Worm (Caenorhabditis elegans) whole organism, L4 larva: ENCODE results near the gene ZK287.1.

ENCODE experiments used
- F37D6.2 ChIP-seq: sonication (generic microtip); optimal IDR thresholded peaks from 2 replicates; lab custom pipeline; 2016; ENCODE audit warnings: mild to moderate bottlenecking, missing genetic modification characterization, missing compliant biosample characterization
- F49E8.2 ChIP-seq: sonication (generic microtip); optimal IDR thresholded peaks from 2 replicates; lab custom pipeline; 2016; ENCODE audit warnings: missing compliant biosample characterization, mild to moderate bottlenecking, missing genetic modification characterization, borderline replicate concordance
- T20F7.1 ChIP-seq: fragments of 200-800 bp; sonication (Bioruptor generic); optimal IDR thresholded peaks from 2 replicates; lab custom pipeline; 2018; ENCODE audit warnings: mild to moderate bottlenecking, missing genetic modification characterization, missing compliant biosample characterization
- Y48G9A.11 ChIP-seq: fragments of 200-800 bp; sonication (Bioruptor generic); IDR thresholded peaks from 2 replicates; pipeline ENCODE4 v1.3.6; 2022; ENCODE audit warnings: missing genetic modification reagents, missing genetic modification characterization, missing compliant biosample characterization
- Y5F2A.4 ChIP-seq: fragments of 200-800 bp; sonication (Bioruptor generic); optimal IDR thresholded peaks from 2 replicates; lab custom pipeline; 2018; ENCODE audit warnings: mild to moderate bottlenecking, missing genetic modification characterization, missing compliant biosample characterization
- ZK337.2 ChIP-seq: fragments of 200-800 bp; sonication (Bioruptor generic); IDR thresholded peaks from 2 replicates; pipeline ENCODE4 v1.3.6; 2022; ENCODE audit warnings: missing genetic modification reagents, missing genetic modification characterization, missing compliant biosample characterization
- arid-1 ChIP-seq: fragments of 200-800 bp; sonication (Bioruptor generic); conservative IDR thresholded peaks from 2 replicates; pipeline ENCODE4 v1.3.6; 2022; ENCODE audit warnings: missing genetic modification reagents, missing genetic modification characterization, missing compliant biosample characterization
- ceh-44 ChIP-seq: fragments of 200-800 bp; sonication (Bioruptor generic); IDR thresholded peaks from 2 replicates; pipeline ENCODE4 v1.3.6; 2022; ENCODE audit warnings: missing genetic modification reagents, missing genetic modification characterization, missing compliant biosample characterization
- ceh-82 ChIP-seq: sonication (generic microtip); optimal IDR thresholded peaks from 2 replicates; lab custom pipeline; 2017; ENCODE audit warnings: missing biosample characterization, missing genetic modification characterization
- ctbp-1 ChIP-seq: fragments of 200-800 bp; sonication (Bioruptor generic); IDR thresholded peaks from 2 replicates; pipeline ENCODE4 v1.3.6; 2022; ENCODE audit warnings: missing genetic modification reagents, missing genetic modification characterization, missing compliant biosample characterization
- daf-16 ChIP-seq, 3 experiments: sonication (generic microtip); optimal IDR thresholded peaks; 2 replicates each; lab custom pipeline; 2016 to 2017; ENCODE audit warnings: missing genetic modification characterization in 3 of 3, missing genetic modification reagents in 3 of 3, mild to moderate bottlenecking in 2 of 3, missing compliant biosample characterization in 2 of 3, missing biosample characterization in 1 of 3, moderate library complexity in 1 of 3
- dmd-8 ChIP-seq: fragments of 200-800 bp; sonication (Bioruptor generic); IDR thresholded peaks from 2 replicates; pipeline ENCODE4 v1.3.6; 2022; ENCODE audit warnings: missing genetic modification characterization, missing compliant biosample characterization
- dve-1 ChIP-seq: sonication (generic microtip); optimal IDR thresholded peaks from 2 replicates; lab custom pipeline; 2017; ENCODE audit warnings: antibody characterized with exemption, mild to moderate bottlenecking, missing genetic modification characterization, missing compliant biosample characterization; ENCODE audit not compliant: insufficient read depth
- egl-27 ChIP-seq: sonication (generic microtip); optimal IDR thresholded peaks from 3 replicates; lab custom pipeline; 2017; ENCODE audit warnings: missing biosample characterization, missing genetic modification reagents, missing genetic modification characterization
- hlh-11 ChIP-seq: fragments of 200-800 bp; sonication (Bioruptor generic); optimal IDR thresholded peaks from 2 replicates; lab custom pipeline; 2018; ENCODE audit warnings: mild to moderate bottlenecking, missing genetic modification characterization, missing compliant biosample characterization
- jun-1 ChIP-seq: fragments of 150-350 bp; optimal IDR thresholded peaks from 2 replicates; lab custom pipeline; 2014; ENCODE audit warnings: missing biosample characterization, missing genetic modification reagents, missing genetic modification characterization
- lim-7 ChIP-seq: fragments of 200-800 bp; sonication (Bioruptor generic); IDR thresholded peaks from 2 replicates; pipeline ENCODE4 v1.3.6; 2022; ENCODE audit warnings: missing genetic modification characterization, missing compliant biosample characterization
- lin-1 ChIP-seq: fragments of 200-800 bp; sonication (Bioruptor generic); IDR thresholded peaks from 2 replicates; pipeline ENCODE4 v1.3.6; 2022; ENCODE audit warnings: missing genetic modification reagents, missing genetic modification characterization, missing compliant biosample characterization
- lin-15B ChIP-seq: fragments of 150-350 bp; sonication (generic microtip); optimal IDR thresholded peaks from 3 replicates; lab custom pipeline; 2014; ENCODE audit warnings: missing biosample characterization, missing genetic modification characterization
- lin-38 ChIP-seq: fragments of 200-800 bp; sonication (Bioruptor generic); IDR thresholded peaks from 2 replicates; pipeline ENCODE4 v1.3.6; 2022; ENCODE audit warnings: missing genetic modification reagents, missing genetic modification characterization, missing compliant biosample characterization
- lin-39 ChIP-seq: fragments of 150-350 bp; optimal IDR thresholded peaks from 2 replicates; lab custom pipeline; 2014; ENCODE audit warnings: missing biosample characterization, missing genetic modification reagents, missing genetic modification characterization
- mes-2 ChIP-seq: sonication (generic microtip); optimal IDR thresholded peaks from 2 replicates; lab custom pipeline; 2016; ENCODE audit warnings: missing genotype, mild to moderate bottlenecking, missing genetic modification characterization, missing compliant biosample characterization; ENCODE audit not compliant: poor library complexity, severe bottlenecking
- nhr-28 ChIP-seq: fragments of 150-350 bp; optimal IDR thresholded peaks from 2 replicates; lab custom pipeline; 2014; ENCODE audit warnings: missing biosample characterization, missing genetic modification characterization
- nhr-77 ChIP-seq: fragments of 150-350 bp; optimal IDR thresholded peaks from 2 replicates; lab custom pipeline; 2014; ENCODE audit warnings: missing biosample characterization, missing genetic modification characterization
- pha-4 ChIP-seq, 2 experiments: fragments of 150-350 bp in 1 of 2; fragments of 200-800 bp in 1 of 2; sonication (Bioruptor generic) in 1 of 2; IDR thresholded peaks in 1 of 2; optimal IDR thresholded peaks in 1 of 2; 2 replicates each; pipeline versions ENCODE4 v1.3.6 to Lab custom; 2014 to 2022; ENCODE audit warnings: missing genetic modification characterization in 2 of 2, missing genetic modification reagents in 2 of 2, missing biosample characterization in 1 of 2, missing compliant biosample characterization in 1 of 2
- pqm-1 ChIP-seq: sonication (generic microtip); optimal IDR thresholded peaks from 2 replicates; lab custom pipeline; 2017; ENCODE audit warnings: missing biosample characterization, missing genetic modification characterization
- saeg-2 ChIP-seq: fragments of 200-800 bp; sonication (Bioruptor generic); IDR thresholded peaks from 2 replicates; pipeline ENCODE4 v1.3.6; 2022; ENCODE audit warnings: missing genetic modification reagents, missing genetic modification characterization, missing compliant biosample characterization
- sdz-12 ChIP-seq: fragments of 200-800 bp; sonication (Bioruptor generic); optimal IDR thresholded peaks from 2 replicates; lab custom pipeline; 2018; ENCODE audit warnings: mild to moderate bottlenecking, missing genetic modification characterization, missing compliant biosample characterization
- skn-1 ChIP-seq: fragments of 150-350 bp; optimal IDR thresholded peaks from 2 replicates; lab custom pipeline; 2014; ENCODE audit warnings: missing biosample characterization, missing genetic modification characterization
- snpc-1.2 ChIP-seq: fragments of 200-800 bp; sonication (Bioruptor generic); IDR thresholded peaks from 2 replicates; pipeline ENCODE4 v1.3.6; 2022; ENCODE audit warnings: missing genetic modification reagents, missing genetic modification characterization, missing compliant biosample characterization
- spr-3 ChIP-seq: fragments of 200-800 bp; sonication (Bioruptor generic); optimal IDR thresholded peaks from 2 replicates; lab custom pipeline; 2018; ENCODE audit warnings: mild to moderate bottlenecking, missing genetic modification characterization, missing compliant biosample characterization
- tag-97 ChIP-seq: fragments of 200-800 bp; sonication (Bioruptor generic); IDR thresholded peaks from 2 replicates; pipeline ENCODE4 v1.3.6; 2022; ENCODE audit warnings: missing genetic modification characterization, missing compliant biosample characterization
- unc-39 ChIP-seq: sonication (generic microtip); optimal IDR thresholded peaks from 2 replicates; lab custom pipeline; 2017; ENCODE audit warnings: missing biosample characterization, missing genetic modification characterization
- vab-7 ChIP-seq: fragments of 200-800 bp; sonication (Bioruptor generic); IDR thresholded peaks from 2 replicates; pipeline ENCODE4 v1.3.6; 2022; ENCODE audit warnings: missing genetic modification reagents, missing genetic modification characterization, missing compliant biosample characterization
- zag-1 ChIP-seq: fragments of 150-350 bp; optimal IDR thresholded peaks from 2 replicates; lab custom pipeline; 2014; ENCODE audit warnings: missing biosample characterization, missing genetic modification characterization

The ZK287.1 gene

ce11 chrV:9712418-9713173 is 46.1 kb downstream of the ZK287.1 start (continued):
- no peak for TF ChIP-seq mes-2 (tag; lab: Kevin White, UChicago)
- no peak for TF ChIP-seq unc-39 (tag; lab: Kevin White, UChicago)
- TF ChIP-seq nhr-77 (tag; lab: Kevin White, UChicago): peak; percentile 24
- no peak for TF ChIP-seq vab-7
- no peak for TF ChIP-seq lin-39 (tag; lab: Kevin White, UChicago)
- TF ChIP-seq nhr-28 (tag; lab: Kevin White, UChicago): peak; percentile 44
- peak; percentile 33 for TF ChIP-seq dve-1 (tag; lab: Kevin White, UChicago)
- TF ChIP-seq, all 104 proteins: peak for 8

ce11 chrV:9713532-9713931 is 47.0 kb downstream of the ZK287.1 start, which contains the start of gene F40F9.10:
Gene F40F9.10 (minus strand): TSS chrV:9713632.
- TF ChIP-seq lim-7 (GFP tag; lab: Robert Waterston, UW): no peak
- TF ChIP-seq ctbp-1 (GFP tag; lab: Robert Waterston, UW): no peak
- TF ChIP-seq jun-1 (tag; lab: Kevin White, UChicago): no peak
- no peak for TF ChIP-seq ceh-82 (tag; lab: Kevin White, UChicago)
- no peak for TF ChIP-seq ceh-44 (GFP tag; lab: Robert Waterston, UW)
- no peak for TF ChIP-seq unc-39 (tag; lab: Kevin White, UChicago)
- no peak for TF ChIP-seq lin-15B
- no peak for TF ChIP-seq hlh-11 (tag; lab: Kevin White, UChicago)
- no peak for TF ChIP-seq egl-27 (tag; lab: Kevin White, UChicago)
- TF ChIP-seq daf-16 (GFP tag; optimal IDR thresholded peaks at IDR 0.05; lab: Kevin White, UChicago): no peak
- no peak for TF ChIP-seq daf-16 (tag; optimal IDR thresholded peaks at IDR 0.05; lab: Kevin White, UChicago)
- no peak for TF ChIP-seq Y5F2A.4 (GFP tag; lab: Kevin White, UChicago)
- no peak for TF ChIP-seq lin-1 (GFP tag; lab: Robert Waterston, UW)
- no peak for TF ChIP-seq pha-4 (GFP tag; IDR thresholded peaks at IDR 0.05; lab: Robert Waterston, UW)
- TF ChIP-seq pha-4 (tag; optimal IDR thresholded peaks at IDR 0.05; lab: Kevin White, UChicago): no peak
- TF ChIP-seq spr-3 (GFP tag; lab: Kevin White, UChicago): no peak

- no peak for TF ChIP-seq dmd-8 (GFP tag; lab: Robert Waterston, UW)
- no peak for TF ChIP-seq Y48G9A.11 (GFP tag; lab: Robert Waterston, UW)
- TF ChIP-seq T20F7.1 (GFP tag; lab: Kevin White, UChicago): no peak
- no peak for TF ChIP-seq pqm-1 (tag; lab: Kevin White, UChicago)
- no peak for TF ChIP-seq lin-1 (GFP tag; lab: Robert Waterston, UW)
- TF ChIP-seq F49E8.2 (tag; lab: Kevin White, UChicago): no peak
- no peak for TF ChIP-seq tag-97 (GFP tag; lab: Robert Waterston, UW)
- TF ChIP-seq dve-1 (tag; lab: Kevin White, UChicago): no peak
- TF ChIP-seq ZK337.2: no peak
- TF ChIP-seq lin-38: no peak
- no peak for TF ChIP-seq arid-1 (GFP tag; lab: Robert Waterston, UW)
- TF ChIP-seq snpc-1.2 (GFP tag; lab: Robert Waterston, UW): no peak
- no peak for TF ChIP-seq zag-1
- no peak for TF ChIP-seq saeg-2 (GFP tag; lab: Robert Waterston, UW)
- TF ChIP-seq sdz-12 (GFP tag; lab: Kevin White, UChicago): no peak
- TF ChIP-seq skn-1 (tag; lab: Kevin White, UChicago): no peak
- no peak for TF ChIP-seq F37D6.2 (tag; lab: Kevin White, UChicago)
Observed at ce11 chrV:9714909-9715308, 48.4 kb downstream of the ZK287.1 start, which contains the start of gene F40F9.3. Gene F40F9.3 (plus strand): TSS chrV:9715209.
